Worm (Caenorhabditis elegans): Measurements from ENCODE around the gene tbc-11.
A peak's percentile ranks its signal among the peaks of the same experiment; 100 is the strongest.

tbc-11 gene

ce11 chrX:963171-963570 lies 38.4 kb downstream of the tbc-11 start, which contains the start of gene ncs-1:
Gene ncs-1 (minus strand): TSS chrX:963271.
- TF ChIP-seq fkh-8 (tag; optimal IDR thresholded peaks at IDR 0.05) = no peak
- TF ChIP-seq nhr-84 (tag; optimal IDR thresholded peaks at IDR 0.05) = no peak
- no peak for TF ChIP-seq aly-2 (tag; optimal IDR thresholded peaks at IDR 0.05)
- no peak for TF ChIP-seq unc-130 (tag; optimal IDR thresholded peaks at IDR 0.05)
- no peak for TF ChIP-seq fos-1 (tag; optimal IDR thresholded peaks at IDR 0.05)
- no peak for TF ChIP-seq tlp-1 (tag; optimal IDR thresholded peaks at IDR 0.05)
- no peak for TF ChIP-seq lin-15B (tag; optimal IDR thresholded peaks at IDR 0.05)
- no peak for TF ChIP-seq lin-14 (GFP tag; optimal IDR thresholded peaks at IDR 0.05)
- TF ChIP-seq nhr-12 (tag; optimal IDR thresholded peaks at IDR 0.05) = no peak
- TF ChIP-seq pag-3 (tag; optimal IDR thresholded peaks at IDR 0.05; ENCODE audit: borderline replicate concordance, insufficient read depth) = no peak
- TF ChIP-seq snpc-4 (tag; optimal IDR thresholded peaks at IDR 0.05) = no peak
- TF ChIP-seq blmp-1 (tag; optimal IDR thresholded peaks at IDR 0.05) = no peak
- no peak for TF ChIP-seq nhr-11 (tag; optimal IDR thresholded peaks at IDR 0.05)
- TF ChIP-seq xbp-1 (tag; optimal IDR thresholded peaks at IDR 0.05) = no peak
- no peak for TF ChIP-seq dsc-1 (tag; optimal IDR thresholded peaks at IDR 0.05)

ce11 chrX:970072-970471 lies 45.3 kb downstream of the tbc-11 start, which contains the start of gene C44C1.6:
Gene C44C1.6 (minus strand): TSS chrX:970270.
- TF ChIP-seq blmp-1 (tag; optimal IDR thresholded peaks at IDR 0.05) (peak; percentile 63), aly-2 (tag; optimal IDR thresholded peaks at IDR 0.05) (no peak), egl-27 (tag; optimal IDR thresholded peaks at IDR 0.05) (no peak), nhr-85 (tag) (peak; percentile 47), egl-13 (tag; optimal IDR thresholded peaks at IDR 0.05) (no peak), swsn-7 (tag; optimal IDR thresholded peaks at IDR 0.05) (no peak), elt-3 (tag; optimal IDR thresholded peaks at IDR 0.05) (peak in 1 of 6 experiments; percentile 88), lin-35 (GFP tag; optimal IDR thresholded peaks at IDR 0.05) (peak in 1 of 2 experiments; percentile 35), unc-130 (tag; optimal IDR thresholded peaks at IDR 0.05) (peak; percentile 79), C16A3.4 (tag; optimal IDR thresholded peaks at IDR 0.05) (no peak), hpl-2 (GFP tag; optimal IDR thresholded peaks at IDR 0.05) (no peak), lsy-2 (tag; optimal IDR thresholded peaks at IDR 0.05) (peak in 1 of 2 experiments; percentile 5), lir-3 (tag; optimal IDR thresholded peaks at IDR 0.05; ENCODE audit: poor library complexity) (no peak), snu-23 (GFP tag; optimal IDR thresholded peaks at IDR 0.05) (peak; percentile 29)

ce11 chrX:974499-975235 lies 49.9 kb downstream of the tbc-11 start, which contains the start of gene vps-45:
Gene vps-45 (minus strand): TSS chrX:974848.
- peak in 1 of 2 experiments; percentile 11 for TF ChIP-seq mdl-1 (tag; optimal IDR thresholded peaks at IDR 0.05)
- peak; percentile 14 for TF ChIP-seq unc-86 (tag; optimal IDR thresholded peaks at IDR 0.05)
- TF ChIP-seq nhr-28 (tag; optimal IDR thresholded peaks at IDR 0.05) = no peak
- TF ChIP-seq mep-1 (tag; optimal IDR thresholded peaks at IDR 0.05) = peak; percentile 44
- peak; percentile 42 for TF ChIP-seq nhr-71 (tag; optimal IDR thresholded peaks at IDR 0.05)
- TF ChIP-seq Y116A8C.19 (tag; optimal IDR thresholded peaks at IDR 0.05; ENCODE audit: borderline replicate concordance) = no peak
- TF ChIP-seq rnt-1 (tag; optimal IDR thresholded peaks at IDR 0.05) = peak; percentile 74
- TF ChIP-seq irx-1 (tag; optimal IDR thresholded peaks at IDR 0.05) = no peak
- TF ChIP-seq swsn-7 (tag; optimal IDR thresholded peaks at IDR 0.05) = peak; percentile 38
- TF ChIP-seq lin-14 (GFP tag; optimal IDR thresholded peaks at IDR 0.05) = peak; percentile 70
- TF ChIP-seq tbx-2 (tag; optimal IDR thresholded peaks at IDR 0.05) = peak; percentile 43
- peak; percentile 57 for TF ChIP-seq dsc-1 (tag; optimal IDR thresholded peaks at IDR 0.05)
- peak; percentile 8 for TF ChIP-seq elt-2 (tag; optimal IDR thresholded peaks at IDR 0.05)
- no peak for TF ChIP-seq nhr-237 (tag; optimal IDR thresholded peaks at IDR 0.05)
- peak; percentile 62 for TF ChIP-seq nhr-85 (tag)
- TF ChIP-seq skn-1 (tag; optimal IDR thresholded peaks at IDR 0.05) = peak; percentile 67
- peak; percentile 29 for TF ChIP-seq egl-13 (tag; optimal IDR thresholded peaks at IDR 0.05)
- TF ChIP-seq unc-98 (GFP tag; IDR thresholded peaks at IDR 0.05) = no peak
- no peak for TF ChIP-seq ces-1 (GFP tag; optimal IDR thresholded peaks at IDR 0.05)
- no peak for TF ChIP-seq egl-27 (tag; optimal IDR thresholded peaks at IDR 0.05)
- peak in 1 of 3 experiments; percentile 25 for TF ChIP-seq dpl-1 (GFP tag; optimal IDR thresholded peaks at IDR 0.05)
- peak; percentile 34 for TF ChIP-seq nhr-47 (tag; optimal IDR thresholded peaks at IDR 0.05)
- TF ChIP-seq grh-1 (GFP tag; IDR thresholded peaks at IDR 0.05) = no peak
- peak; percentile 3 to 6 for TF ChIP-seq efl-1 (optimal IDR thresholded peaks at IDR 0.05)
- TF ChIP-seq efl-1 (GFP tag; optimal IDR thresholded peaks at IDR 0.05 in 1 of 2) = no peak
- peak; percentile 14 for TF ChIP-seq nhr-20 (tag; optimal IDR thresholded peaks at IDR 0.05)
- no peak for TF ChIP-seq blmp-1 (tag; optimal IDR thresholded peaks at IDR 0.05)
- no peak for TF ChIP-seq unc-130 (tag; optimal IDR thresholded peaks at IDR 0.05)
- peak; percentile 24 to 56 for TF ChIP-seq lsy-2 (tag; optimal IDR thresholded peaks at IDR 0.05)
- TF ChIP-seq C16A3.4 (tag; optimal IDR thresholded peaks at IDR 0.05) = peak; percentile 26
- TF ChIP-seq jun-1 (tag; optimal IDR thresholded peaks at IDR 0.05) = no peak
